Worm (Caenorhabditis elegans): ENCODE results near the gene srg-37.

srg-37 gene

ce11 chrX:14186466-14186865 is 48.4 kb downstream of the srg-37 start, which contains the start of gene ceh-36:
Gene ceh-36 (minus strand): TSS chrX:14186566.
- TF ChIP-seq ceh-16 (tag; optimal IDR thresholded peaks at IDR 0.05): no peak
- no peak for TF ChIP-seq C34F6.9 (tag; optimal IDR thresholded peaks at IDR 0.05)
- TF ChIP-seq nhr-237 (tag; optimal IDR thresholded peaks at IDR 0.05): no peak
- no peak for TF ChIP-seq ztf-4 (tag; optimal IDR thresholded peaks at IDR 0.05)
- no peak for TF ChIP-seq mab-5 (tag; optimal IDR thresholded peaks at IDR 0.05)

- TF ChIP-seq F13H6.1 (tag; optimal IDR thresholded peaks at IDR 0.05) (no peak), peb-1 (tag; optimal IDR thresholded peaks at IDR 0.05) (no peak)
Observed at ce11 chrX:14185631-14186030, 49.2 kb downstream of the srg-37 start.

Measured in whole organism, L2 larva.